Worm (Caenorhabditis elegans) whole organism, mixed stage, embryonic: ENCODE measurements around the gene old-2.

Source experiments
- M03D4.4 ChIP-seq: sonication (generic microtip); optimal IDR thresholded peaks from 2 replicates; lab custom pipeline; 2017; ENCODE audit warnings: mild to moderate bottlenecking, missing genetic modification characterization, missing compliant biosample characterization
- bed-3 ChIP-seq: fragments of 200-800 bp; sonication (Bioruptor generic); optimal IDR thresholded peaks from 3 replicates; lab custom pipeline; 2018; ENCODE audit warnings: mild to moderate bottlenecking, missing genetic modification characterization, moderate library complexity, missing compliant biosample characterization
- ceh-39 ChIP-seq: fragments of 150-350 bp; optimal IDR thresholded peaks from 2 replicates; lab custom pipeline; 2014; ENCODE audit warnings: missing biosample characterization, missing genetic modification characterization
- ceh-43 ChIP-seq: fragments of 200-800 bp; sonication (Bioruptor generic); optimal IDR thresholded peaks from 2 replicates; lab custom pipeline; 2018; ENCODE audit warnings: mild to moderate bottlenecking, missing genetic modification characterization, moderate library complexity, missing compliant biosample characterization
- ceh-83 ChIP-seq: fragments of 200-800 bp; sonication (Bioruptor generic); optimal IDR thresholded peaks from 2 replicates; lab custom pipeline; 2018; ENCODE audit warnings: mild to moderate bottlenecking, missing genetic modification characterization, missing compliant biosample characterization
- ces-1 ChIP-seq: fragments of 150-350 bp; optimal IDR thresholded peaks from 2 replicates; lab custom pipeline; 2014; ENCODE audit warnings: missing biosample characterization, missing genetic modification reagents, missing genetic modification characterization
- cnd-1 ChIP-seq: fragments of 200-800 bp; sonication (Bioruptor generic); optimal IDR thresholded peaks from 2 replicates; lab custom pipeline; 2018; ENCODE audit warnings: mild to moderate bottlenecking, missing genetic modification characterization, missing compliant biosample characterization
- drap-1 ChIP-seq: fragments of 200-800 bp; sonication (Bioruptor generic); optimal IDR thresholded peaks from 3 replicates; lab custom pipeline; 2018; ENCODE audit warnings: mild to moderate bottlenecking, missing genetic modification characterization, missing compliant biosample characterization
- elt-1 ChIP-seq: sonication (generic microtip); optimal IDR thresholded peaks from 2 replicates; lab custom pipeline; 2017; ENCODE audit warnings: missing genetic modification characterization, mild to moderate bottlenecking, missing compliant biosample characterization, antibody characterized with exemption, moderate library complexity, borderline replicate concordance; ENCODE audit not compliant: insufficient read depth
- elt-3 ChIP-seq: fragments of 150-350 bp; optimal IDR thresholded peaks from 2 replicates; lab custom pipeline; 2014; ENCODE audit warnings: missing biosample characterization, missing genetic modification characterization
- flh-1 ChIP-seq: fragments of 200-800 bp; sonication (Bioruptor generic); optimal IDR thresholded peaks from 2 replicates; lab custom pipeline; 2018; ENCODE audit warnings: mild to moderate bottlenecking, missing genetic modification characterization, moderate library complexity, missing compliant biosample characterization
- ham-2 ChIP-seq: fragments of 200-800 bp; sonication (Bioruptor generic); optimal IDR thresholded peaks from 2 replicates; lab custom pipeline; 2018; ENCODE audit warnings: mild to moderate bottlenecking, missing genetic modification characterization, missing compliant biosample characterization
- hlh-1 ChIP-seq: fragments of 150-350 bp; optimal IDR thresholded peaks from 2 replicates; lab custom pipeline; 2014; ENCODE audit warnings: missing biosample characterization, missing genetic modification reagents, missing genetic modification characterization
- lin-32 ChIP-seq: fragments of 200-800 bp; sonication (Bioruptor generic); optimal IDR thresholded peaks from 2 replicates; lab custom pipeline; 2018; ENCODE audit warnings: mild to moderate bottlenecking, missing genetic modification characterization, missing compliant biosample characterization
- lsy-2 ChIP-seq: fragments of 150-350 bp; optimal IDR thresholded peaks from 2 replicates; lab custom pipeline; 2014; ENCODE audit warnings: missing biosample characterization, missing genetic modification characterization
- mab-5 ChIP-seq: fragments of 150-350 bp; optimal IDR thresholded peaks from 2 replicates; lab custom pipeline; 2014; ENCODE audit warnings: missing biosample characterization, missing genetic modification characterization
- mep-1 ChIP-seq: fragments of 150-350 bp; optimal IDR thresholded peaks from 2 replicates; lab custom pipeline; 2017; ENCODE audit warnings: missing biosample characterization, missing genetic modification reagents, missing genetic modification characterization, inconsistent platforms
- nhr-12 ChIP-seq: fragments of 150-350 bp; optimal IDR thresholded peaks from 2 replicates; lab custom pipeline; 2014; ENCODE audit warnings: missing biosample characterization, missing genetic modification characterization
- nhr-2 ChIP-seq: fragments of 150-350 bp; optimal IDR thresholded peaks from 2 replicates; lab custom pipeline; 2014; ENCODE audit warnings: missing biosample characterization, missing genetic modification characterization
- pha-4 ChIP-seq: fragments of 150-350 bp; optimal IDR thresholded peaks from 2 replicates; lab custom pipeline; 2018; ENCODE audit warnings: missing biosample characterization, missing genetic modification reagents, missing genetic modification characterization
- sem-2 ChIP-seq: fragments of 200-800 bp; sonication (Bioruptor generic); optimal IDR thresholded peaks from 2 replicates; lab custom pipeline; 2018; ENCODE audit warnings: mild to moderate bottlenecking, missing genetic modification characterization, missing compliant biosample characterization
- snpc-4 ChIP-seq: fragments of 150-350 bp; optimal IDR thresholded peaks from 2 replicates; lab custom pipeline; 2014; ENCODE audit warnings: missing biosample characterization, missing genetic modification characterization
- sptf-1 ChIP-seq: sonication (generic microtip); optimal IDR thresholded peaks from 2 replicates; lab custom pipeline; 2017; ENCODE audit warnings: mild to moderate bottlenecking, missing genetic modification characterization, moderate library complexity, missing compliant biosample characterization
- tbx-8 ChIP-seq: fragments of 200-800 bp; sonication (Bioruptor generic); optimal IDR thresholded peaks from 2 replicates; lab custom pipeline; 2018; ENCODE audit warnings: mild to moderate bottlenecking, missing genetic modification characterization, moderate library complexity, missing compliant biosample characterization
- unc-120 ChIP-seq: sonication (generic microtip); optimal IDR thresholded peaks from 2 replicates; lab custom pipeline; 2017; ENCODE audit warnings: missing genetic modification characterization, missing compliant biosample characterization; ENCODE audit not compliant: poor library complexity, severe bottlenecking
- unc-62 ChIP-seq: fragments of 150-350 bp; optimal IDR thresholded peaks from 2 replicates; lab custom pipeline; 2014; ENCODE audit warnings: missing biosample characterization, missing genetic modification reagents, missing genetic modification characterization
- zip-8 ChIP-seq: fragments of 150-350 bp; optimal IDR thresholded peaks from 2 replicates; lab custom pipeline; 2014; ENCODE audit warnings: missing biosample characterization, missing genetic modification characterization

The old-2 gene

DNA sequence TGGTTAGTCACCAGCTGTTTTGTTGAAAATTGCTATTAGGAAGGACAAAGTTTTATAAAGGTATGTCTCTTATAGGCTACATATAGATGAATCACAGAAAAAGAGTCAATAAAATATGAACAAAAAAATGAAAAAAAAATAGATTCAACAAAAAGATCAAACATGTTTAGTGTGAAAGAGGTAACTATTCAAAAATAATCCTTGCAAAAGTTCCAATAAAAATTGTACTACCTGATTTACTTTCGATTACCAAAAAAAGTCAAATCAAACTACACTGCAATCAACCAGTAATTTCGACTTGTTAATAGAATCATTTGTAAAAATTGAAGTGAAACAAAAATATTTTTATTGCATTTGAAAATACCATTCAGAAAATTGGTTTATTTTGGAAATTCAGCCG is 1.5 kb upstream of the old-2 start, which contains the start of gene ZK938.10:
TSS of gene ZK938.10 (minus strand) at position 101 of the 400 bp plus-strand sequence.
- no peak for TF ChIP-seq nhr-2 (tag; lab: Kevin White, UChicago)
- no peak for TF ChIP-seq snpc-4 (tag; lab: Kevin White, UChicago)
- no peak for TF ChIP-seq ceh-43 (GFP tag; lab: Kevin White, UChicago)
- TF ChIP-seq mab-5: no peak
- TF ChIP-seq pha-4 (tag; lab: Kevin White, UChicago): no peak
- TF ChIP-seq drap-1 (GFP tag; lab: Kevin White, UChicago): no peak
- TF ChIP-seq lsy-2: no peak
- TF ChIP-seq lin-32: no peak
- TF ChIP-seq unc-62 (GFP tag; lab: Kevin White, UChicago): no peak
- no peak for TF ChIP-seq zip-8 (tag; lab: Kevin White, UChicago)
- no peak for TF ChIP-seq M03D4.4 (tag; lab: Kevin White, UChicago)

DNA sequence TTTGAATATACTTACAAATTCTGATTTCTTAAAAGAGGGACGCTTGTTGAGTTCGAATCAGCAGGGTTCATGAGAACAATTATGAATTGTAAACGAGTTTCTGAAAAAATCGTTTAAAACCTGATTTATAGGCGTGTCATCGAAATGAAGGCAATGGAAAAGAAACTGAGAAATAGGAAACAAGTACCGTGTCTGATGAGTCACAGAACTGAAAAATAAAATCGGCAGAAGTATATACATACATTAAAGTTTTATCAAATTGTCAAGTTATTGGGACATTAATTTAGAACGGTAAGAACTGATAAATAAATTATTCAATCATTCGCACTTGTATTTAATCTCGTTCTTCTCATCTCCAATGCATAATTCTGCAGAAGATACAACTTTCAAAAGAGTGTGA is 4.2 kb downstream of the old-2 start, which contains the start of gene chil-9:
TSS of gene chil-9 (minus strand) at position 101 of the 400 bp plus-strand sequence.
- no peak for TF ChIP-seq M03D4.4 (tag; lab: Kevin White, UChicago)
- no peak for TF ChIP-seq mab-5
- TF ChIP-seq zip-8 (tag; lab: Kevin White, UChicago): no peak
- no peak for TF ChIP-seq unc-62 (GFP tag; lab: Kevin White, UChicago)
- TF ChIP-seq sem-2 (GFP tag; lab: Kevin White, UChicago): no peak
- no peak for TF ChIP-seq nhr-2 (tag; lab: Kevin White, UChicago)
- TF ChIP-seq ceh-43 (GFP tag; lab: Kevin White, UChicago): no peak
- no peak for TF ChIP-seq unc-120
- TF ChIP-seq mep-1 (tag; lab: Kevin White, UChicago): no peak
- TF ChIP-seq sptf-1 (tag; lab: Kevin White, UChicago): no peak
- no peak for TF ChIP-seq ham-2 (GFP tag; lab: Kevin White, UChicago)
- TF ChIP-seq, all 35 proteins: peak for 0

DNA sequence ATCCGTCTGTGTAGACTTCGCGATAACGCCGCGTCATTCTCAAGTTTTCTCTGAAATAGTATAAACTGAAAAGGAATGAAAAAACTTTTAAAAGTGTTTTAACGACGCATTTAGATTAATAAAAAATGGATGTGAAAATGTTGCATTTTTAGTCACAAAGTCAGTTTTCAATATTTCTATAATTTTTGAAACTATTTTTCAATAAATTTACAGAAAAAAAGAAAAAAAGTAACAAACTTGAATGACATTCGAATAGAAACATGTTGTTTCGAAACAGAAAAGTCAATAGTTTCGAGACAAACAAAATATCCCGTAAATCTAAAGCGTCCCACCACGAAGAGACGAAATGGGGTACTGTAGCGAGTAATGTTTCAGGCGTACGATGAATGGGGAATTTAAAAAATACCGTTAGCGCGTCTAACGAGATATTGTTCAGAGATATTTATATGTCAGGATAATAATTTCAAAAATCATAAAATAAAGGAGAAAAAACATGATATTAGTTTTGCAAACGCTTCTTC is 7.4 kb downstream of the old-2 start, which contains the start of gene rnh-1.2:
TSS of gene rnh-1.2 (minus strand) at position 51 of the 521 bp plus-strand sequence.
- no peak for TF ChIP-seq unc-120
- no peak for TF ChIP-seq nhr-12 (tag; lab: Kevin White, UChicago)

- TF ChIP-seq elt-1 (tag; lab: Kevin White, UChicago) (peak; percentile 87), nhr-2 (tag; lab: Kevin White, UChicago) (no peak)
Measured at ce11 chrII:9840313-9840712, 9.1 kb downstream of the old-2 start, which contains the start of gene ZK938.11. ZK938.11 (minus strand) TSS chrII:9840413.

DNA sequence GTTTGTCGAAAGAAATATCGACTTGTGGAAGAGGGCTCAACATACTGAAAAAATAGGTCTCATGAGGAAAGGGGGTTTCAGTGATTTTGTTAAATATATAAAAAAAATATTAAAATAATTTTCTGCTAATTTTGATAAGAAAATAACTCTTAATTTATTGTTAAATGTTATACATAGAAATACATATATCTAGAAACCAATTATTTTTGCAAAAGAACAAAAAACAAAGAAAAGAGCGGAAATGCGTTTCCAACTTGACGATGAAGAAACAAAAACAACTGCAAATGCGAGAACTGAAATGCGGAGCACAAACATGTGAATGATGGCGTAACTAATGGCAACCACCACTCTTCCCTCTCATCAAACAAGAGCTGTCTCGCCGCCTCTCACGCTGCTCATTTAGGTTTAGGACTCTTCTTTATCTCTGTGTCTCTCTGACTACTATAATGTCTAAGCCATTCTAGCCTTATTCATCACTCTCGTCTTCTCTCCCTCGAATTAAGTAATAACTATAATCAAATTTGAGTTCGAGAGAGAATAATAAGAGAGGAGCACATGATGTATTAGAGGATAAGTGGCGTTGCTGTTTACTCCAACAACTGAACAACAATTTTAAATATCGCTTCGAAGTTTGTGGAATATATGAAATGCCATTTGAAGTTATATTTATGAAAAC is 11.0 kb downstream of the old-2 start, which contains the start of gene arrd-4:
TSS of gene arrd-4 (minus strand) at position 51 of the 676 bp plus-strand sequence.
- TF ChIP-seq zip-8 (tag; lab: Kevin White, UChicago) (no peak), ces-1 (GFP tag; lab: Kevin White, UChicago) (peak; percentile 99)

- TF ChIP-seq hlh-1 (no peak), cnd-1 (tag; lab: Kevin White, UChicago) (no peak), nhr-12 (tag; lab: Kevin White, UChicago) (no peak), bed-3 (no peak), ceh-83 (GFP tag; lab: Kevin White, UChicago) (no peak), ceh-39 (tag; lab: Kevin White, UChicago) (no peak), flh-1 (GFP tag; lab: Kevin White, UChicago) (no peak), zip-8 (tag; lab: Kevin White, UChicago) (no peak), mep-1 (tag; lab: Kevin White, UChicago) (no peak), lin-32 (no peak), tbx-8 (GFP tag; lab: Kevin White, UChicago) (no peak), mab-5 (no peak), lsy-2 (no peak), elt-3 (tag; lab: Kevin White, UChicago) (no peak), snpc-4 (tag; lab: Kevin White, UChicago) (no peak)
Measured at ce11 chrII:9835958-9836357, 13.4 kb downstream of the old-2 start.
